Worm (Caenorhabditis elegans): ENCODE results near the gene prmt-6.

prmt-6 gene

DNA sequence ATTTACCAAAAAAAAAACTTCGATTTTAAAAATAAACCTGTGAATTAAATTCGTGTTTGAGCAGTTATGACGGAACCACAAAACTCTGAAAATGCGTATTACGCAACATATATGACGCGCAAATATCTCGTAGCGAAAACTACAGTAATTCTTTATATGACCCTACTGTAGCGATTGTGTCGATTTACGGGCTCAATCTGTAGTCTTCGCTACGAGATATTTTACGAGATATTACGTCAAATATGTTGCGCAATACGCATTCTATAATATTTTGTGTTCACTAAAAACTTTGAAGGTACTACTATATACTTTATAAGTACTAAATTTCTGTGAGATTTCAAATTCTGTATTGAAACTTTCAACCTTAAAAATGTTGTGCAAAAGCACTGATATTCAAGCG lies 6.7 kb downstream of the prmt-6 start:
- no peak for TF ChIP-seq ceh-24 (tag; optimal IDR thresholded peaks at IDR 0.05)
- TF ChIP-seq ceh-34 (tag; optimal IDR thresholded peaks at IDR 0.05) = no peak
- TF ChIP-seq ceh-9 (tag; optimal IDR thresholded peaks at IDR 0.05) = no peak
- no peak for TF ChIP-seq fkh-6 (tag; optimal IDR thresholded peaks at IDR 0.05)
- no peak for TF ChIP-seq hlh-15 (tag; optimal IDR thresholded peaks at IDR 0.05)
- TF ChIP-seq pha-2 (tag; optimal IDR thresholded peaks at IDR 0.05) = no peak
- TF ChIP-seq nfya-1 (tag; optimal IDR thresholded peaks at IDR 0.05) = no peak
- no peak for TF ChIP-seq ceh-48 (tag; optimal IDR thresholded peaks at IDR 0.05)
- no peak for TF ChIP-seq npax-4 (tag; optimal IDR thresholded peaks at IDR 0.05)
- TF ChIP-seq unc-55 (GFP tag; optimal IDR thresholded peaks at IDR 0.05) = no peak
- TF ChIP-seq ceh-30 (tag; optimal IDR thresholded peaks at IDR 0.05) = no peak
- TF ChIP-seq pqm-1 (tag; optimal IDR thresholded peaks at IDR 0.05) = no peak
- no peak for TF ChIP-seq ceh-14 (tag; optimal IDR thresholded peaks at IDR 0.05)
- TF ChIP-seq pros-1 (tag; optimal IDR thresholded peaks at IDR 0.05) = no peak
- no peak for TF ChIP-seq ets-4 (tag; optimal IDR thresholded peaks at IDR 0.05)

DNA sequence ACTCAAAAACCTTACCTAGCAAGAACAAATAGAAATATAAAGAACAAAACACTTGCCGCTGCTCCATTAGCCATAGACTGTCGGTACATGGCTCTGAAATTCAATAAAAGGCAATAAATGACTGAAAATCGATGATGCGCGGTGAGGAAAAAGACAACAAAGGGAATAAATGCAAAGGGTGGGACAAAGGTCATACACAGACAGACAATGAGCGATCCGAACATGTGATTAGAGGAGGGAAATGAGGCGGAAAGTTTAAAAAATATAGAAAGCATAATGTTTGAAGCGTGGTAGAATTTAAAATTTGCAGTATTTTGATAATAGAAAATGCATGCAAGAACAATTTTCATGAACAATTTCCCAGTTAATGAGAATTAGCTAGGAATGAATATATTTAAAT lies 9.8 kb downstream of the prmt-6 start, which contains the start of gene C54E4.12:
C54E4.12 (minus strand) TSS at position 101 of the 400 bp plus-strand sequence.
- peak; percentile 34 for TF ChIP-seq hlh-30 (tag; optimal IDR thresholded peaks at IDR 0.05; ENCODE audit: insufficient read depth)
- no peak for TF ChIP-seq ceh-14 (tag; optimal IDR thresholded peaks at IDR 0.05)

DNA sequence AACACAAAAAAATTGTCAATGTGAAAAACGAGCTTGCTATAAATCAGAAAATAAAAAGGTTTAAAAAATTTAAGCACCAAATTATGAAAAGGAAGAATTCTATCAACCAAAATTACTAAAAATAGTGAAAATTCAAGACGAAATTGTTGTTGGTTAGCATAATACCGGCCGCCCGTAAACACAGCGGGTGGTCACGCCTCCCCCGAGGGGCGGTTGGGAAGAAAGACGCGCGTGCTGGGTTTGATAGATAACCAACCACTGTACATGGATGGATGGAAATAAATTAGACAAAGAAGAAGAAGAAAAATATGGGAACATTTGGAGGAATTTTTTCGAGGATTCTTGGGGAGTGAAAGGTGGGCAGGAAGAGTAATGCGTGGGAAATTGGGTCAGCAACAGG lies 11.6 kb downstream of the prmt-6 start:
- TF ChIP-seq hlh-30 (tag; optimal IDR thresholded peaks at IDR 0.05; ENCODE audit: insufficient read depth) (no peak), ref-2 (tag; optimal IDR thresholded peaks at IDR 0.05) (peak; percentile 55)

DNA sequence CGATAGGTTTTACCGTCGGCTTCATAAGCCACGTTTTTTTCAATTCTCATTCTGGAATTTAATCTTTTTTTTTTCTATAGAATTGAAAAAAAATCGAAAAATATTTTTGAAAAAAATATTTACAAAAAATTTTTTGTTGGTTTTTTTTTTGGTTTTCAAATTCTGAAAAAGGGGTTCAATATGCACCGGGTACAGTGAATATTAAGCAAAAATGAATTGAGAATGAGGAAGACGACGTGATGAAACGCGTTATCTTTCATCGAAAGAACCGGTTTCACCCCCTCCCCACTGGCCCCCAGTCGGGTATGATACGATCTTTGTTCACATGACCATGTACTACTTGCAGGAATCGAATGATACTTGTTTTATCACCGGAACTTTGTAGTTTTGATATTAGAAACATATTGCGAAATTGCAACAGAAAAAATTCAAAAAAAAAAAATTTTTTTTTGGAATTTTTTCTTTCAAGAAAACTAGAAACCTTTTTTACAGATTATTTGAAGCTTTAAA lies 18.5 kb downstream of the prmt-6 start, which contains the start of gene C54E4.5:
C54E4.5 (minus strand) TSS at position 51 of the 510 bp plus-strand sequence.
- TF ChIP-seq gmeb-2 (tag; optimal IDR thresholded peaks at IDR 0.05) (no peak), pha-2 (tag; optimal IDR thresholded peaks at IDR 0.05) (no peak), tbx-7 (tag; optimal IDR thresholded peaks at IDR 0.05) (no peak), pag-3 (tag; optimal IDR thresholded peaks at IDR 0.05; ENCODE audit: borderline replicate concordance) (no peak), unc-3 (GFP tag; conservative IDR thresholded peaks at IDR 0.05) (no peak), unc-3 (tag; optimal IDR thresholded peaks at IDR 0.05) (no peak), hlh-15 (tag; optimal IDR thresholded peaks at IDR 0.05) (no peak), pat-9 (tag; optimal IDR thresholded peaks at IDR 0.05) (no peak), ceh-14 (tag; optimal IDR thresholded peaks at IDR 0.05) (no peak), pqm-1 (tag; optimal IDR thresholded peaks at IDR 0.05) (no peak), ttx-3 (tag; optimal IDR thresholded peaks at IDR 0.05) (no peak)

DNA sequence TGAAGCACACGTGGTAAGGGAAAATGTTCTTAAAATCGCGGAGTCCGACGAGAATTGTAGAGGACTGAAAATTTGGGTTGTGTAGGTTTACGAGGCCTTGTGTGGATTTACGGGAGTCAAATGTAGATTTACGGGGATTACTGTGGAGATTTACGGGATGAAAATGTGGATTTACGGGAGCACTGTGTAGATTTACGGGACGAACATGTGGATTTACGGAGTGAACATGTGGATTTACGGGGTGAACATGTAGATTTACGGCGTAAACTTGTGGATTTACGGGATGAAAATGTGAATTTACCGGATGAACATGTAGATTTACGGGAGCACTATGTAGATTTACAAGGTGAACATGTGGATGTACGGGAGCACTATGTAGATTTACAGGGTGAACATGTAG lies 25.5 kb downstream of the prmt-6 start:
- no peak for TF ChIP-seq ets-4 (tag; optimal IDR thresholded peaks at IDR 0.05)
- peak; percentile 93 for TF ChIP-seq dve-1 (tag; optimal IDR thresholded peaks at IDR 0.05)

DNA sequence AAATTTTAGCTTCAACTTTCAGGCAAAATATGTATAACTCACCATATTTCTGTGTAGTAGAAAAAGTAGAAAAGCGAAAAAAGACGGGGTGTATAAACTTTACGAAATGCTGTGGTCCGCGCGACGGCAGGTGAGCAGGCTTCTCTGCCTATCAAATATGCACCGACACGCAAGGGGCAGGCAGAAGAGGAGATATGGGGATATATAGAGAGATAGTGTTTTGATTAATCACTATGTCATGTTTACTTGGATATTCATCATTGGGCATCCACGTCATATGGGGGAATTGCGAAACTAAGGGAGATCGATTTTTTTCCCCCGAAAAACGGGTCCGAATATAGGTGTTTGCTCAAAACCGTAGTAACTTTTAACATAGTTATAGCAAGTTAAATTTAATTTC lies 28.3 kb downstream of the prmt-6 start, which contains the start of gene gcy-37:
gcy-37 (minus strand) TSS at position 101 of the 400 bp plus-strand sequence.
- TF ChIP-seq ceh-30 (tag; optimal IDR thresholded peaks at IDR 0.05) (no peak), lin-11 (tag; optimal IDR thresholded peaks at IDR 0.05) (no peak), mec-3 (tag; optimal IDR thresholded peaks at IDR 0.05; ENCODE audit: borderline replicate concordance) (no peak), hlh-8 (tag; optimal IDR thresholded peaks at IDR 0.05) (no peak), eyg-1 (tag; optimal IDR thresholded peaks at IDR 0.05) (no peak), nfya-1 (tag; optimal IDR thresholded peaks at IDR 0.05) (no peak), hlh-30 (tag; optimal IDR thresholded peaks at IDR 0.05; ENCODE audit: insufficient read depth) (no peak), Y22D7AL.16 (tag; optimal IDR thresholded peaks at IDR 0.05) (no peak)

Data from whole organism, late embryonic.